Worm (Caenorhabditis elegans): Measurements from ENCODE around the gene C18D11.9.

- TF ChIP-seq unc-3 (GFP tag; conservative IDR thresholded peaks at IDR 0.05) (no peak), unc-3 (tag; optimal IDR thresholded peaks at IDR 0.05) (no peak), elt-4 (tag; optimal IDR thresholded peaks at IDR 0.05) (no peak), pqm-1 (tag; optimal IDR thresholded peaks at IDR 0.05) (no peak)
These were observed 21.9 kb downstream of the C18D11.9 start for ce11 chrIII:11830522-11831489.

Measured in whole organism, late embryonic.